Worm (Caenorhabditis elegans) whole organism, young adult: ENCODE results near the gene F55G11.8.

Experiments used
- aptf-2 ChIP-seq: fragments of 200-800 bp; sonication (Bioruptor generic); conservative IDR thresholded peaks from 2 replicates; pipeline ENCODE4 v1.3.6; 2022; ENCODE audit warnings: missing genetic modification reagents, missing genetic modification characterization, missing compliant biosample characterization
- atf-7 ChIP-seq: sonication (generic microtip); optimal IDR thresholded peaks from 2 replicates; lab custom pipeline; 2017; ENCODE audit warnings: mild to moderate bottlenecking, missing genetic modification characterization, missing compliant biosample characterization
- pbrm-1 ChIP-seq: fragments of 200-800 bp; sonication (Bioruptor generic); IDR thresholded peaks from 2 replicates; pipeline ENCODE4 v1.3.6; 2022; ENCODE audit warnings: missing genetic modification reagents, missing genetic modification characterization, missing compliant biosample characterization

- TF ChIP-seq atf-7 (tag; lab: Kevin White, UChicago): no peak
- TF ChIP-seq pbrm-1: no peak
- TF ChIP-seq aptf-2 (GFP tag; lab: Robert Waterston, UW): no peak
Observed at ce11 chrIV:12924332-12924731, 38.3 kb upstream of the F55G11.8 start, which contains the start of gene srlf-4.
